Fruit fly (Drosophila melanogaster) whole organism, embryonic: ENCODE results near the gene dia.

Experiments used
- CG11093 ChIP-seq: fragments of 200-800 bp; sonication (Bioruptor generic); IDR thresholded peaks from 3 replicates; pipeline ENCODE4 v1.3.6; 2022; ENCODE audit warnings: missing biosample characterization, missing genetic modification characterization
- CG32767 ChIP-seq: fragments of 200-800 bp; sonication (Bioruptor generic); IDR thresholded peaks from 2 replicates; pipeline ENCODE4 v1.3.6; 2022; ENCODE audit warnings: missing biosample characterization, missing genetic modification characterization
- CG8478 ChIP-seq: fragments of >200 bp; optimal IDR thresholded peaks from 2 replicates; lab custom pipeline; 2018
- eve ChIP-seq, 2 experiments: fragments of >200 bp; optimal IDR thresholded peaks; 2 replicates each; lab custom pipeline; 2017; ENCODE audit warnings: missing biosample characterization in 2 of 2, missing genetic modification characterization in 2 of 2
- pan ChIP-seq, 4 experiments: fragments of >200 bp in 3 of 4; fragments of 200-800 bp in 1 of 4; sonication (Bioruptor generic) in 1 of 4; optimal IDR thresholded peaks in 3 of 4; IDR thresholded peaks in 1 of 4; 2 replicates each; pipeline versions ENCODE4 v1.3.6 to Lab custom; 2017 to 2022; ENCODE audit warnings: missing biosample characterization in 2 of 4, missing genetic modification characterization in 2 of 4, mixed read lengths in 1 of 4
- psq ChIP-seq: fragments of 200-800 bp; sonication (Bioruptor generic); optimal IDR thresholded peaks from 2 replicates; lab custom pipeline; 2017; ENCODE audit warnings: missing biosample characterization, missing genetic modification characterization
- tin ChIP-seq: fragments of 200-800 bp; sonication (Bioruptor generic); optimal IDR thresholded peaks from 3 replicates; lab custom pipeline; 2016; ENCODE audit warnings: missing biosample characterization, missing genetic modification characterization
- usp ChIP-seq: fragments of >200 bp; optimal IDR thresholded peaks from 2 replicates; lab custom pipeline; 2017; ENCODE audit warnings: missing biosample characterization, missing genetic modification characterization

- TF ChIP-seq psq (GFP tag; lab: Kevin White, UChicago), result no peak
- no peak for TF ChIP-seq pan (optimal IDR thresholded peaks at IDR 0.05; lab: Kevin White, UChicago)
- peak in 1 of 2 experiments; percentile 18 for TF ChIP-seq pan (GFP tag; optimal IDR thresholded peaks at IDR 0.05 in 1 of 2, IDR thresholded peaks at IDR 0.05 in 1 of 2)
- no peak for TF ChIP-seq CG8478 (lab: Kevin White, UChicago)
- no peak for TF ChIP-seq CG11093
- no peak for TF ChIP-seq tin
- TF ChIP-seq usp (GFP tag; lab: Kevin White, UChicago), result no peak
- TF ChIP-seq CG32767 (GFP tag; lab: Robert Waterston, UW), result 0 out of 2 replicates have a peak, but pooled peaks have one; percentile 17
- TF ChIP-seq eve (GFP tag; optimal IDR thresholded peaks at IDR 0.05; lab: Kevin White, UChicago), result peak in 1 of 2 experiments; percentile 59
Observed at dm6 chr2L:20796758-20797514, 39.0 kb downstream of the dia start, which contains the start of gene vari.
